Fruit fly (Drosophila melanogaster) whole organism: Measurements from ENCODE around the gene frac.

Source experiments
- CG8478 ChIP-seq: fragments of >200 bp; optimal IDR thresholded peaks from 2 replicates; lab custom pipeline; 2018; ENCODE audit warnings: inconsistent platforms
- pan ChIP-seq: fragments of >200 bp; optimal IDR thresholded peaks from 2 replicates; lab custom pipeline; 2017

dm6 chr3L:7529081-7530021 lies 33.1 kb upstream of the frac start:
- TF ChIP-seq CG8478 (lab: Kevin White, UChicago) (no peak), pan (no peak)
